Worm (Caenorhabditis elegans): ENCODE data around the gene mrps-12.

mrps-12 gene

DNA sequence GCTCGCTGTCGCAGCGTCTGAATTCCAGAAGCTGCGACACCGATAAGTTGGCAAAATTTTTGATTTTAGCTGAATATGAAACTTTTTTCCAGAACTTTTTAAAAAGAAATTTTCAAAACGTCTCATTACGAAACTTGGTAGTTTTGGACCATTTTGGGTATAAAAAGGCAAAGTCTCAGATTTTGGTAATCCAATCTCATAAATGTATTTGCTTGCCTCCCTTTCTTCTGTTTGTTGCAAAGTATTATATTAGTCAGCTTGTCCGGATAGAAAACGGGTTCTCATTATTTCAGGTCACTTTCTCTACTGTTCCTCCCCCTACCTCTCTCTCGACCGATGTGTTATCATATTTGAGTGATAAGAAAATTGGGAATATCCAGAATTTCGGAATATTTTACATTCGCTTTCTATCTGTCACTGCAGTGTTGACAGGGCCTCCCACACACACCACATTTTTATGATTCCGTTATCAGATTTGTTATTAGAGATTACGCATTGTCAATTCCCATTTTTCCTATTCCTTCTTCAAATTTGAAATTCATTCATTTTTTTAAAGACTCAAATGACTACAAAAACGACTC lies 15.8 kb downstream of the mrps-12 start, which contains the start of gene F31D4.5:
Gene F31D4.5, plus strand, starts transcription at position 491 of the 581 bp plus-strand sequence.
- TF ChIP-seq ztf-28 (GFP tag; IDR thresholded peaks at IDR 0.05) (no peak), hmg-1.2 (GFP tag; IDR thresholded peaks at IDR 0.05) (no peak), C06A6.2 (GFP tag; conservative IDR thresholded peaks at IDR 0.05) (no peak), ceh-91 (GFP tag; IDR thresholded peaks at IDR 0.05) (no peak), unc-62 (GFP tag; optimal IDR thresholded peaks at IDR 0.05) (no peak), cebp-1 (GFP tag; IDR thresholded peaks at IDR 0.05) (no peak), cebp-1 (tag; optimal IDR thresholded peaks at IDR 0.05) (no peak), hlh-12 (tag; optimal IDR thresholded peaks at IDR 0.05) (no peak)

DNA sequence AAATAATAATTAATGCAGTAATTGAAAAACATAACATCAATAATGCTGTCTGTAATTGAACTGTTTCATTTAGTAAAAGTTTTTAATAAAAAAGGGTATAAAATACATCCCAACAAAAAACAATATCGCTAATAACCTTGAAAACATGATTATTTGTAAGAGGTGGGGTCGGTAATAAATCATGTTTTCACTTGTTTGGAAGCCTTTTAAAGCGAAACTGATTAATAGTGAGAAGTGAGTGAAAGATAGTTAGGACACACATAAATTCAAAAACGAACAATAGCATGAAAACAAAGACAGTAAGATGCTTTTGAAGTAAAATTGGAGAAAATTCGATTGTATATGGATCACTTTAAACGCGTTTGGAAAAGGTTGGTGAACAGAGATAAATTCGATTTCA lies 23.2 kb downstream of the mrps-12 start, which contains the start of gene try-4:
Gene try-4, minus strand, starts transcription at position 74 of the 400 bp plus-strand sequence.
- no peak for TF ChIP-seq rec-8 (tag; optimal IDR thresholded peaks at IDR 0.05)
- TF ChIP-seq athp-1 (tag; optimal IDR thresholded peaks at IDR 0.05), result no peak
- TF ChIP-seq C06A6.2 (GFP tag; conservative IDR thresholded peaks at IDR 0.05), result no peak
- TF ChIP-seq T26A5.8 (tag; optimal IDR thresholded peaks at IDR 0.05), result no peak
- TF ChIP-seq fkh-3 (tag; optimal IDR thresholded peaks at IDR 0.05), result no peak
- TF ChIP-seq Y95B8A.8 (GFP tag; IDR thresholded peaks at IDR 0.05), result no peak
- TF ChIP-seq ztf-3 (GFP tag; optimal IDR thresholded peaks at IDR 0.05), result no peak
- no peak for TF ChIP-seq bed-2 (GFP tag; IDR thresholded peaks at IDR 0.05)
- no peak for TF ChIP-seq ztf-26 (tag; optimal IDR thresholded peaks at IDR 0.05)
- TF ChIP-seq snpc-4 (GFP tag; optimal IDR thresholded peaks at IDR 0.05), result no peak
- TF ChIP-seq snpc-4 (tag; optimal IDR thresholded peaks at IDR 0.05), result no peak
- TF ChIP-seq F39B2.1 (GFP tag; IDR thresholded peaks at IDR 0.05), result no peak
- TF ChIP-seq Y56A3A.18 (GFP tag; IDR thresholded peaks at IDR 0.05), result no peak
- TF ChIP-seq madf-3 (GFP tag; IDR thresholded peaks at IDR 0.05), result no peak
- no peak for TF ChIP-seq hmg-20 (GFP tag; IDR thresholded peaks at IDR 0.05)
- no peak for TF ChIP-seq ceh-100 (GFP tag; IDR thresholded peaks at IDR 0.05)
- no peak for TF ChIP-seq bed-1 (GFP tag; IDR thresholded peaks at IDR 0.05)
- TF ChIP-seq nhr-80 (tag; optimal IDR thresholded peaks at IDR 0.05), result no peak
- TF ChIP-seq ceh-40 (GFP tag; IDR thresholded peaks at IDR 0.05), result no peak
- no peak for TF ChIP-seq nfya-1 (tag; optimal IDR thresholded peaks at IDR 0.05; ENCODE audit: borderline replicate concordance, insufficient read depth)
- no peak for TF ChIP-seq ceh-79 (tag; optimal IDR thresholded peaks at IDR 0.05)

DNA sequence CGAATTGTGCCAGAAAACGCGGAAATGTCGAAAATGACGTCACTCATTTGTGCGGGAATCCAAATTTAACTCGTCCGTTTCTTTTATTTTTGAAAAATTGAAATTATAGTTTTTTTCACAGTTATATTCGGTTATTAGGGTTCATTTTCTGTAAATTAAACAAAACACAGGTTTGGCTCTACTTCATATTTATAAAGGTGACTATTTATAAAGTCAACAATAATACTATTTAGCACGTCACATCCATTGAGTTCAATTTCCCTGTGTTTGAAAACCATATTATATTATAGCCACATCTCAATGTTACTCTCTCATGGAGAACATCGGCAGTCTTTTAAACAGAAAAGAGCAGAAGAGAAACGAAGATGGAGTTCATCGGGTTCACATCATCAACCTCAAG lies 24.8 kb downstream of the mrps-12 start, which contains the start of gene twk-35:
Gene twk-35, plus strand, starts transcription at position 301 of the 400 bp plus-strand sequence.
- TF ChIP-seq F23B12.7 (tag; optimal IDR thresholded peaks at IDR 0.05; ENCODE audit: insufficient read depth) (no peak), B0261.1 (tag; optimal IDR thresholded peaks at IDR 0.05) (no peak), ceh-40 (GFP tag; IDR thresholded peaks at IDR 0.05) (no peak), ztf-26 (tag; optimal IDR thresholded peaks at IDR 0.05) (no peak), pha-4 (tag; optimal IDR thresholded peaks at IDR 0.05) (no peak), ets-4 (GFP tag; optimal IDR thresholded peaks at IDR 0.05) (no peak), ZK185.1 (tag; optimal IDR thresholded peaks at IDR 0.05; ENCODE audit: poor library complexity, severe bottlenecking) (no peak), lin-54 (GFP tag; optimal IDR thresholded peaks at IDR 0.05) (no peak), aptf-2 (GFP tag; conservative IDR thresholded peaks at IDR 0.05) (no peak), ztf-18 (tag; optimal IDR thresholded peaks at IDR 0.05) (no peak), snpc-1.3 (tag; optimal IDR thresholded peaks at IDR 0.05; ENCODE audit: insufficient read depth) (no peak), ztf-22 (GFP tag; optimal IDR thresholded peaks at IDR 0.05) (no peak)
